Worm (Caenorhabditis elegans): ENCODE results near the gene inf-1.

DNA sequence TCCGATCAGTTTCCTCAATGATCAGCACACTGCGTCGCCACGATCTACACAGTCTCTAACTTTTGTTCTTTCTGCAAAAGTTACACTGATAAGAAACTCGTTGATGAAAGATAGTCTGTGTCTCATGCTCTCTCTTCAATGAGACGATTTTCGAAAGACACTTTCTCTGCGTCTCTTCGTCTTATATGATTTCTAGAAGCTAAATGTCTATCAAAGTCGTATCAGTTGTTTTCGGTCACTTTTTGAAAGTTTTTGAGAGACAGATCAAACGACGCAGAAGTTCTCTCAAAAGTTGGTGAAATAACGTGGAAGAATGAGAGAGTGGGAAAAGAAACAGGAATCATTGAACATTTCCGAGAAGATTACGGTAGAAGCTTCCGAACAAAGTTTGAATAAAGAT, 34.8 kb upstream of the inf-1 start:
- TF ChIP-seq lin-13 (tag; optimal IDR thresholded peaks at IDR 0.05) (no peak), hlh-1 (tag; optimal IDR thresholded peaks at IDR 0.05) (peak; percentile 36), unc-62 (GFP tag; optimal IDR thresholded peaks at IDR 0.05) (peak; percentile 68), flh-1 (GFP tag; optimal IDR thresholded peaks at IDR 0.05) (no peak), snpc-4 (tag; optimal IDR thresholded peaks at IDR 0.05) (no peak), zip-8 (tag; optimal IDR thresholded peaks at IDR 0.05) (no peak), nhr-12 (tag; optimal IDR thresholded peaks at IDR 0.05) (no peak), sem-2 (GFP tag; optimal IDR thresholded peaks at IDR 0.05) (no peak), blmp-1 (tag; optimal IDR thresholded peaks at IDR 0.05) (no peak), nhr-76 (tag; optimal IDR thresholded peaks at IDR 0.05) (no peak), mls-2 (tag; optimal IDR thresholded peaks at IDR 0.05) (no peak)
